Fruit fly (Drosophila melanogaster): ENCODE data around the gene NSD.

DNA sequence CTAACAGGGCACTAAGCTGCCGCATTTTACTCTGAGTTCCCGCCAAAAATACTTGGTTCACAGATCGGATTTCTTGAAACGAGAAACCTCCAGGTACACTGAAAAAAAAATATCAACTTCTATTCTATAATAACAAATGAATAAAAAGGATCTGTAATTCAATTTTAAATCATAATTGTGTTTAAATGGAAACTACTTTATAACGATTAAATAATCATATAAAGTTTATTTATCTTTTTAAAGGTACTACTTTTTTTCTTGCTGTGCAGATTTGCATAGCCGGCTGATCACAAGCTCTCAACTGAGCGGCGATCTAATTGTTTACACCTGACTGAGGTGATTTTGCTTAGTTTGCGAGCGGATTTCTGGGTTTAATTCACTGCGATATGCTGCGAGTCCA is 49.7 kb upstream of the NSD start:
- TF ChIP-seq CG34367 (tag; optimal IDR thresholded peaks at IDR 0.05) (peak; percentile 20), CG13204 (GFP tag; optimal IDR thresholded peaks at IDR 0.05) (no peak), CG32121 (GFP tag; IDR thresholded peaks at IDR 0.05) (peak; percentile 67; the same call in 1 of the 2 replicates), Ets98B (GFP tag; IDR thresholded peaks at IDR 0.05) (peak; percentile 43; the same call in 1 of the 2 replicates), CG12605 (GFP tag; IDR thresholded peaks at IDR 0.05) (peak; percentile 66), Pif1A (GFP tag; optimal IDR thresholded peaks at IDR 0.05) (no peak), fd96Ca (GFP tag; IDR thresholded peaks at IDR 0.05) (no peak), D1 (tag; optimal IDR thresholded peaks at IDR 0.05) (no peak), rn (GFP tag; IDR thresholded peaks at IDR 0.05) (peak; percentile 46; the same call in 1 of the 2 replicates), Snoo (tag; optimal IDR thresholded peaks at IDR 0.05) (no peak), CG4496 (GFP tag; IDR thresholded peaks at IDR 0.05) (peak; percentile 59; the same call in 2 of the 3 replicates)
